Worm (Caenorhabditis elegans) whole organism, L1 larva: ENCODE measurements around the gene F41E6.12.

ENCODE experiments used
- aly-2 ChIP-seq: fragments of 150-350 bp; optimal IDR thresholded peaks from 2 replicates; lab custom pipeline; 2014; ENCODE audit warnings: missing biosample characterization, missing genetic modification characterization
- ces-1 ChIP-seq: fragments of 150-350 bp; optimal IDR thresholded peaks from 2 replicates; lab custom pipeline; 2014; ENCODE audit warnings: missing biosample characterization, missing genetic modification reagents, missing genetic modification characterization
- elt-2 ChIP-seq: sonication (generic microtip); optimal IDR thresholded peaks from 2 replicates; lab custom pipeline; 2016; ENCODE audit warnings: missing genetic modification characterization, mild to moderate bottlenecking, inconsistent platforms, missing compliant biosample characterization, missing genetic modification reagents
- lin-35 ChIP-seq, 2 experiments: fragments of 150-350 bp; optimal IDR thresholded peaks; 2 replicates each; lab custom pipeline; 2014; ENCODE audit warnings: missing biosample characterization in 2 of 2, missing genetic modification characterization in 2 of 2, missing genetic modification reagents in 2 of 2
- nhr-19 ChIP-seq: fragments of 200-800 bp; sonication (Bioruptor generic); conservative IDR thresholded peaks from 2 replicates; pipeline ENCODE4 v1.3.6; 2022; ENCODE audit warnings: missing genetic modification characterization, missing compliant biosample characterization
- nhr-237 ChIP-seq: fragments of 150-350 bp; optimal IDR thresholded peaks from 2 replicates; lab custom pipeline; 2014; ENCODE audit warnings: missing biosample characterization, missing genetic modification characterization
- nhr-76 ChIP-seq: sonication (generic microtip); optimal IDR thresholded peaks from 2 replicates; lab custom pipeline; 2017; ENCODE audit warnings: missing biosample characterization, missing genetic modification characterization
- nhr-90 ChIP-seq: sonication (generic microtip); optimal IDR thresholded peaks from 2 replicates; lab custom pipeline; 2016; ENCODE audit warnings: mild to moderate bottlenecking, missing genetic modification characterization, missing compliant biosample characterization; ENCODE audit not compliant: poor library complexity
- skn-1 ChIP-seq: fragments of 150-350 bp; optimal IDR thresholded peaks from 2 replicates; lab custom pipeline; 2014; ENCODE audit warnings: missing biosample characterization, missing genetic modification characterization
- snpc-4 ChIP-seq: fragments of 150-350 bp; optimal IDR thresholded peaks from 2 replicates; lab custom pipeline; 2014; ENCODE audit warnings: missing biosample characterization, missing genetic modification characterization

- TF ChIP-seq nhr-19 (no peak), nhr-90 (tag; lab: Kevin White, UChicago) (no peak), ces-1 (GFP tag; lab: Kevin White, UChicago) (no peak), nhr-76 (tag; lab: Kevin White, UChicago) (no peak), skn-1 (no peak), lin-35 (GFP tag; optimal IDR thresholded peaks at IDR 0.05; lab: Kevin White, UChicago) (no peak), aly-2 (tag; lab: Kevin White, UChicago) (no peak), nhr-237 (tag; lab: Kevin White, UChicago) (no peak), elt-2 (tag; lab: Kevin White, UChicago) (no peak), snpc-4 (tag; lab: Kevin White, UChicago) (no peak)
These were observed 21.4 kb upstream of the F41E6.12 start for ce11 chrV:8650365-8650764.
